Worm (Caenorhabditis elegans) whole organism, midembryonic: Measurements from ENCODE around the gene ZK218.11.

ENCODE experiments used
- cog-1 ChIP-seq: sonication (generic microtip); optimal IDR thresholded peaks from 2 replicates; lab custom pipeline; 2016; ENCODE audit warnings: missing genetic modification characterization, missing compliant biosample characterization
- flt-1 ChIP-seq: fragments of 200-800 bp; sonication (Bioruptor generic); IDR thresholded peaks from 2 replicates; pipeline ENCODE4 v1.3.6; 2022; ENCODE audit warnings: missing genetic modification characterization, missing compliant biosample characterization
- klf-2 ChIP-seq: fragments of 200-800 bp; sonication (Bioruptor generic); conservative IDR thresholded peaks from 2 replicates; pipeline ENCODE4 v1.3.6; 2022; ENCODE audit warnings: missing genetic modification reagents, missing genetic modification characterization, missing compliant biosample characterization

- TF ChIP-seq klf-2 (GFP tag; lab: Robert Waterston, UW) (no peak), flt-1 (GFP tag; lab: Robert Waterston, UW) (no peak), cog-1 (tag; lab: Kevin White, UChicago) (no peak)
These were observed 28.4 kb downstream of the ZK218.11 start, which contains the start of gene srw-20 for ce11 chrV:17079795-17080194.
